Worm (Caenorhabditis elegans) whole organism, late embryonic: ENCODE data around the gene W02D7.12.
A peak's percentile ranks its signal among the peaks of the same experiment; 100 is the strongest.

Experiments used
- C08G9.2 ChIP-seq: sonication (generic microtip); optimal IDR thresholded peaks from 2 replicates; lab custom pipeline; 2016; ENCODE audit warnings: mild to moderate bottlenecking, missing genetic modification characterization, moderate library complexity, missing compliant biosample characterization
- T23F11.4 ChIP-seq: fragments of 200-800 bp; sonication (Bioruptor generic); optimal IDR thresholded peaks from 2 replicates; lab custom pipeline; 2018; ENCODE audit warnings: mild to moderate bottlenecking, missing genetic modification characterization, missing compliant biosample characterization
- ceh-14 ChIP-seq: sonication (generic microtip); optimal IDR thresholded peaks from 2 replicates; lab custom pipeline; 2016; ENCODE audit warnings: missing genotype, missing genetic modification characterization, missing compliant biosample characterization
- ceh-19 ChIP-seq: fragments of 200-800 bp; sonication (Bioruptor generic); optimal IDR thresholded peaks from 2 replicates; lab custom pipeline; 2018; ENCODE audit warnings: mild to moderate bottlenecking, missing genetic modification characterization, missing compliant biosample characterization
- ceh-24 ChIP-seq: sonication (generic microtip); optimal IDR thresholded peaks from 2 replicates; lab custom pipeline; 2016; ENCODE audit warnings: mild to moderate bottlenecking, missing genetic modification characterization, missing compliant biosample characterization
- ceh-30 ChIP-seq: fragments of 150-350 bp; optimal IDR thresholded peaks from 2 replicates; lab custom pipeline; 2014; ENCODE audit warnings: missing biosample characterization, missing genetic modification characterization
- ceh-34 ChIP-seq: sonication (generic microtip); optimal IDR thresholded peaks from 2 replicates; lab custom pipeline; 2016; ENCODE audit warnings: mild to moderate bottlenecking, missing genetic modification characterization, missing compliant biosample characterization
- ceh-6 ChIP-seq: fragments of 200-800 bp; sonication (Bioruptor generic); optimal IDR thresholded peaks from 2 replicates; lab custom pipeline; 2018; ENCODE audit warnings: mild to moderate bottlenecking, missing genetic modification characterization, missing compliant biosample characterization
- che-1 ChIP-seq: sonication (generic microtip); optimal IDR thresholded peaks from 2 replicates; lab custom pipeline; 2016; ENCODE audit warnings: mild to moderate bottlenecking, missing genetic modification characterization, missing compliant biosample characterization
- dmd-4 ChIP-seq: sonication (generic microtip); optimal IDR thresholded peaks from 2 replicates; lab custom pipeline; 2016; ENCODE audit warnings: borderline replicate concordance, missing genetic modification characterization, missing compliant biosample characterization
- elt-2 ChIP-seq: sonication (generic microtip); optimal IDR thresholded peaks from 2 replicates; lab custom pipeline; 2016; ENCODE audit warnings: missing genetic modification reagents, missing genetic modification characterization, missing compliant biosample characterization
- elt-4 ChIP-seq: sonication (generic microtip); optimal IDR thresholded peaks from 2 replicates; lab custom pipeline; 2016; ENCODE audit warnings: missing genetic modification characterization, missing compliant biosample characterization
- ets-4 ChIP-seq: sonication (generic microtip); optimal IDR thresholded peaks from 2 replicates; lab custom pipeline; 2016; ENCODE audit warnings: missing genetic modification characterization, missing compliant biosample characterization
- fax-1 ChIP-seq: sonication (generic microtip); optimal IDR thresholded peaks from 2 replicates; lab custom pipeline; 2016; ENCODE audit warnings: missing genotype, missing genetic modification characterization, missing compliant biosample characterization
- fkh-10 ChIP-seq: fragments of 150-350 bp; optimal IDR thresholded peaks from 2 replicates; lab custom pipeline; 2014; ENCODE audit warnings: missing biosample characterization, missing genetic modification reagents, missing genetic modification characterization
- fkh-6 ChIP-seq: sonication (generic microtip); optimal IDR thresholded peaks from 2 replicates; lab custom pipeline; 2016; ENCODE audit warnings: missing genetic modification characterization, missing compliant biosample characterization
- gmeb-2 ChIP-seq: sonication (generic microtip); optimal IDR thresholded peaks from 2 replicates; lab custom pipeline; 2016; ENCODE audit warnings: missing genetic modification characterization, inconsistent platforms, missing compliant biosample characterization
- hlh-13 ChIP-seq: fragments of 200-800 bp; sonication (Bioruptor generic); optimal IDR thresholded peaks from 2 replicates; lab custom pipeline; 2018; ENCODE audit warnings: mild to moderate bottlenecking, missing genetic modification characterization, missing compliant biosample characterization
- hlh-6 ChIP-seq: sonication (generic microtip); optimal IDR thresholded peaks from 2 replicates; lab custom pipeline; 2016; ENCODE audit warnings: missing genotype, missing genetic modification characterization, missing compliant biosample characterization
- hlh-8 ChIP-seq: sonication (generic microtip); optimal IDR thresholded peaks from 2 replicates; lab custom pipeline; 2016; ENCODE audit warnings: missing genotype, missing genetic modification characterization, missing compliant biosample characterization
- mec-3 ChIP-seq: sonication (generic microtip); optimal IDR thresholded peaks from 2 replicates; lab custom pipeline; 2016; ENCODE audit warnings: borderline replicate concordance, missing genetic modification characterization, missing compliant biosample characterization
- nfya-1 ChIP-seq: sonication (generic microtip); optimal IDR thresholded peaks from 2 replicates; lab custom pipeline; 2017; ENCODE audit warnings: missing genetic modification characterization, mild to moderate bottlenecking, missing compliant biosample characterization, antibody characterized with exemption, moderate library complexity
- nhr-11 ChIP-seq: fragments of 150-350 bp; optimal IDR thresholded peaks from 2 replicates; lab custom pipeline; 2014; ENCODE audit warnings: missing biosample characterization, missing genetic modification characterization
- npax-4 ChIP-seq: sonication (generic microtip); optimal IDR thresholded peaks from 2 replicates; lab custom pipeline; 2016; ENCODE audit warnings: missing genetic modification characterization, missing compliant biosample characterization
- pag-3 ChIP-seq: sonication (generic microtip); optimal IDR thresholded peaks from 2 replicates; lab custom pipeline; 2016; ENCODE audit warnings: missing compliant biosample characterization, missing genetic modification characterization, borderline replicate concordance
- pax-1 ChIP-seq: fragments of 150-350 bp; optimal IDR thresholded peaks from 2 replicates; lab custom pipeline; 2014; ENCODE audit warnings: missing biosample characterization, missing genetic modification characterization
- pha-2 ChIP-seq: sonication (generic microtip); optimal IDR thresholded peaks from 2 replicates; lab custom pipeline; 2017; ENCODE audit warnings: mild to moderate bottlenecking, missing genetic modification characterization, missing compliant biosample characterization
- pha-4 ChIP-seq: fragments of 150-350 bp; optimal IDR thresholded peaks from 2 replicates; lab custom pipeline; 2018; ENCODE audit warnings: missing biosample characterization, missing genetic modification reagents, missing genetic modification characterization
- pqm-1 ChIP-seq: sonication (generic microtip); optimal IDR thresholded peaks from 2 replicates; lab custom pipeline; 2016; ENCODE audit warnings: missing genetic modification characterization, missing compliant biosample characterization
- ref-2 ChIP-seq: sonication (generic microtip); optimal IDR thresholded peaks from 2 replicates; lab custom pipeline; 2016; ENCODE audit warnings: missing genetic modification characterization, missing compliant biosample characterization
- sdc-2 ChIP-seq: sonication (generic microtip); optimal IDR thresholded peaks from 2 replicates; lab custom pipeline; 2016; ENCODE audit warnings: missing genotype, missing genetic modification characterization, missing compliant biosample characterization
- sox-2 ChIP-seq: fragments of 200-800 bp; sonication (Bioruptor generic); IDR thresholded peaks from 2 replicates; pipeline ENCODE4 v1.3.6; 2022; ENCODE audit warnings: missing genetic modification reagents, missing genetic modification characterization, missing compliant biosample characterization
- sox-4 ChIP-seq: sonication (generic microtip); optimal IDR thresholded peaks from 2 replicates; lab custom pipeline; 2017; ENCODE audit warnings: mild to moderate bottlenecking, missing genetic modification characterization, inconsistent platforms, missing compliant biosample characterization
- syd-9 ChIP-seq: sonication (generic microtip); optimal IDR thresholded peaks from 2 replicates; lab custom pipeline; 2016; ENCODE audit warnings: mild to moderate bottlenecking, missing genetic modification characterization, moderate library complexity, missing compliant biosample characterization
- unc-86 ChIP-seq: sonication (generic microtip); optimal IDR thresholded peaks from 2 replicates; lab custom pipeline; 2016; ENCODE audit warnings: missing genetic modification characterization, missing compliant biosample characterization
- zip-5 ChIP-seq: sonication (generic microtip); optimal IDR thresholded peaks from 2 replicates; lab custom pipeline; 2016; ENCODE audit warnings: missing genetic modification characterization, missing compliant biosample characterization
- ztf-16 ChIP-seq: sonication (generic microtip); optimal IDR thresholded peaks from 2 replicates; lab custom pipeline; 2017; ENCODE audit warnings: missing genetic modification characterization, missing compliant biosample characterization

W02D7.12 gene

DNA sequence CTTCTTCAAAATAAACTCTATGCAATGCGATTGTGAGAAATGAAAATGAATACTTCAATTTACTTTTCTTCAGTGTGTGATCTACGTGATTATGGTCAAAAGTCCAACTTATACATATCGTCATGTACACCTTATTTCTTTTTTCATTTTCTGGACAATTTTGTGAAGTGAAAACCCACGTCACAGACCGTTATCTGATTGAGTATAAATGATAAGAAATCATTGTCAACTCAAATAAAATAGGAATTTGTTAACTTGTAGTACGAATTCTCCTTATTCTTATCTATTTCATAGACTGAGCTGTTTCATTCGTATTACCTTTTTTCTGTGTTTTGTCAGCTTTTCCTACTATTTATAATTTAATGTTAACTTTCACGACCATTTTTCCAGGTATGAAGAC is 39.3 kb upstream of the W02D7.12 start, which contains the start of gene asp-5:
TSS of gene asp-5 (plus strand) at position 391 of the 400 bp plus-strand sequence.
- peak; percentile 34 for TF ChIP-seq elt-2 (tag; lab: Kevin White, UChicago)
- TF ChIP-seq dmd-4 (tag; lab: Kevin White, UChicago) = no peak
- no peak for TF ChIP-seq elt-4 (tag; lab: Kevin White, UChicago)

DNA sequence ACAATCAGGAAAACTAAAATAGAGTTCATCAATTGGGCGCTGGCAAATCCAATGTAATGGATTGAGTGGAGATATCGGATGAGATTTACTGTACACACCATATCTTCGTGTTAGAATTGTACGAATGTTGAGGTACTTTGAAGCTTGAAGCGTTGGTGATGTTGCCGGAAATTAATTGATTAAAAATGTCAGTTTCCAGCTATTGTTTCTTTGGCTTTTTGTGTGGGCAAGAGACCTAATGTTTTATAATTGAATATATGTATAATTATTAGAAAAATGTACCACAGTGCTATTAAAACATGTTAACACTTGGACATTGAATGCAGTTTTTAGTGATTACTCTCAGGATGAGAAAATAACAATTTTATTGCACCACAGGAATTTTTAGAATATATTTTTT is 32.5 kb upstream of the W02D7.12 start, which contains the start of gene str-136:
TSS of gene str-136 (minus strand) at position 101 of the 400 bp plus-strand sequence.
- TF ChIP-seq hlh-13 (GFP tag; lab: Kevin White, UChicago) (no peak), ceh-34 (tag; lab: Kevin White, UChicago) (no peak), che-1 (tag; lab: Kevin White, UChicago) (no peak), ceh-30 (tag; lab: Kevin White, UChicago) (no peak), sox-2 (GFP tag; lab: Robert Waterston, UW) (no peak), ceh-24 (tag; lab: Kevin White, UChicago) (no peak)
- TF ChIP-seq, all 69 proteins: peak for 0

- TF ChIP-seq mec-3 (tag; lab: Kevin White, UChicago) = no peak
- TF ChIP-seq ceh-19 = no peak
- TF ChIP-seq ceh-24 (tag; lab: Kevin White, UChicago) = no peak
- TF ChIP-seq pha-4 (tag; lab: Kevin White, UChicago) = no peak
- no peak for TF ChIP-seq hlh-13 (GFP tag; lab: Kevin White, UChicago)
- TF ChIP-seq fkh-6 (tag; lab: Kevin White, UChicago) = no peak
- no peak for TF ChIP-seq pag-3
- no peak for TF ChIP-seq ceh-6 (GFP tag; lab: Kevin White, UChicago)
- TF ChIP-seq zip-5 (tag; lab: Kevin White, UChicago) = no peak
- no peak for TF ChIP-seq pha-2 (tag; lab: Kevin White, UChicago)
- no peak for TF ChIP-seq T23F11.4 (GFP tag; lab: Kevin White, UChicago)
- TF ChIP-seq sox-4 (tag; lab: Kevin White, UChicago) = no peak
- no peak for TF ChIP-seq pqm-1 (tag; lab: Kevin White, UChicago)
- no peak for TF ChIP-seq gmeb-2 (tag; lab: Kevin White, UChicago)
- TF ChIP-seq C08G9.2 (tag; lab: Kevin White, UChicago) = no peak
- TF ChIP-seq hlh-6 = no peak
Measured at ce11 chrV:8280770-8281169, 30.5 kb upstream of the W02D7.12 start, which contains the start of gene str-135. Gene str-135, minus strand, starts transcription at chrV:8280870.

- TF ChIP-seq ets-4 (tag; lab: Kevin White, UChicago) = no peak
- no peak for TF ChIP-seq pag-3
- no peak for TF ChIP-seq fax-1 (tag; lab: Kevin White, UChicago)
- no peak for TF ChIP-seq pha-4 (tag; lab: Kevin White, UChicago)
- no peak for TF ChIP-seq C08G9.2 (tag; lab: Kevin White, UChicago)
- no peak for TF ChIP-seq ref-2 (tag; lab: Kevin White, UChicago)
- no peak for TF ChIP-seq sox-4 (tag; lab: Kevin White, UChicago)
- no peak for TF ChIP-seq nhr-11
- no peak for TF ChIP-seq elt-4 (tag; lab: Kevin White, UChicago)
- no peak for TF ChIP-seq ztf-16
- no peak for TF ChIP-seq ceh-24 (tag; lab: Kevin White, UChicago)
- no peak for TF ChIP-seq fkh-10 (GFP tag; lab: Kevin White, UChicago)
- no peak for TF ChIP-seq npax-4 (tag; lab: Kevin White, UChicago)
- no peak for TF ChIP-seq elt-2 (tag; lab: Kevin White, UChicago)
- no peak for TF ChIP-seq pax-1
Measured at ce11 chrV:8281646-8282045, 29.7 kb upstream of the W02D7.12 start.

DNA sequence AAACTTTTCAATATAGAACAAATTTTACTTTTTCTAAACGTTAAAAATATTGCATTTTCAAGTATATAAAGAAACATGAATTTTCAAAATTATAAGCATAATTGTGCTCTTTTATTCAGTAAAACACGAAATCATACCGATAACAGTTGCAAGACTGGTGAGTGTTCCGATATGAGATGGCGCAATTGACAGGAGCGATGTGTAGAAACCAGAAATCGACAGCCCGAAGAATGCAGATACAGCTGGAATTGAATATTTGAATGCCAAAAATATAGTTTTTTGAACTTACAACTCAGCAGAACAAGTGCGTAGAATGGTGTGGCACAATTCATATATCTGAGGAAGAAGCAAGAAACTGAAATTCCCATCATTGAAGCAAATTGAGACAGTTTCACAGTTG is 28.4 kb upstream of the W02D7.12 start:
- TF ChIP-seq hlh-8 (tag; lab: Kevin White, UChicago) = no peak
- TF ChIP-seq ceh-14 (tag; lab: Kevin White, UChicago) = no peak
- TF ChIP-seq unc-86 = no peak
- no peak for TF ChIP-seq syd-9
- TF ChIP-seq sdc-2 = no peak
- TF ChIP-seq ztf-16 = no peak
- no peak for TF ChIP-seq nfya-1 (tag; lab: Kevin White, UChicago)
- no peak for TF ChIP-seq C08G9.2 (tag; lab: Kevin White, UChicago)
